Worm (Caenorhabditis elegans) whole organism, mixed stage, embryonic: ENCODE results near the gene ins-39.

Source experiments
- drap-1 ChIP-seq: fragments of 200-800 bp; sonication (Bioruptor generic); optimal IDR thresholded peaks from 3 replicates; lab custom pipeline; 2018; ENCODE audit warnings: mild to moderate bottlenecking, missing genetic modification characterization, missing compliant biosample characterization
- flh-1 ChIP-seq: fragments of 200-800 bp; sonication (Bioruptor generic); optimal IDR thresholded peaks from 2 replicates; lab custom pipeline; 2018; ENCODE audit warnings: mild to moderate bottlenecking, missing genetic modification characterization, moderate library complexity, missing compliant biosample characterization
- nhr-12 ChIP-seq: fragments of 150-350 bp; optimal IDR thresholded peaks from 2 replicates; lab custom pipeline; 2014; ENCODE audit warnings: missing biosample characterization, missing genetic modification characterization
- nhr-76 ChIP-seq: sonication (generic microtip); optimal IDR thresholded peaks from 2 replicates; lab custom pipeline; 2017; ENCODE audit warnings: missing biosample characterization, missing genetic modification characterization
- snpc-4 ChIP-seq: fragments of 150-350 bp; optimal IDR thresholded peaks from 2 replicates; lab custom pipeline; 2014; ENCODE audit warnings: missing biosample characterization, missing genetic modification characterization

- no peak for TF ChIP-seq drap-1 (GFP tag; lab: Kevin White, UChicago)
- no peak for TF ChIP-seq snpc-4 (tag; lab: Kevin White, UChicago)
- TF ChIP-seq nhr-76 (tag; lab: Kevin White, UChicago): no peak
- no peak for TF ChIP-seq nhr-12 (tag; lab: Kevin White, UChicago)
- TF ChIP-seq flh-1 (GFP tag; lab: Kevin White, UChicago): no peak
Observed at ce11 chrX:1337009-1337408, 7.2 kb downstream of the ins-39 start, which contains the start of gene ttr-37.
